Fruit fly (Drosophila melanogaster) whole organism, embryonic: ENCODE measurements around the gene cnir.

ENCODE experiments used
- Antp ChIP-seq: fragments of 200-800 bp; sonication (Bioruptor generic); optimal IDR thresholded peaks from 3 replicates; lab custom pipeline; 2016; ENCODE audit warnings: missing biosample characterization, missing genetic modification characterization
- CG10267 ChIP-seq: fragments of 200-800 bp; sonication (Bioruptor generic); optimal IDR thresholded peaks from 2 replicates; lab custom pipeline; 2018; ENCODE audit warnings: missing biosample characterization, mild to moderate bottlenecking, missing genetic modification characterization, moderate library complexity
- CG10565 ChIP-seq: fragments of 200-800 bp; sonication (Bioruptor generic); optimal IDR thresholded peaks from 3 replicates; lab custom pipeline; 2016; ENCODE audit warnings: missing biosample characterization, mild to moderate bottlenecking, missing genetic modification characterization
- CG11247 ChIP-seq: fragments of 200-800 bp; sonication (Bioruptor generic); IDR thresholded peaks from 2 replicates; pipeline ENCODE4 v1.3.6; 2022; ENCODE audit warnings: missing biosample characterization, missing genetic modification characterization
- CG11696 ChIP-seq: fragments of 200-800 bp; sonication (Bioruptor generic); IDR thresholded peaks from 2 replicates; pipeline ENCODE4 v1.3.6; 2022; ENCODE audit warnings: missing biosample characterization, missing genetic modification characterization
- CG14441 ChIP-seq: fragments of 200-800 bp; sonication (Bioruptor generic); IDR thresholded peaks from 2 replicates; pipeline ENCODE4 v1.3.6; 2022; ENCODE audit warnings: missing biosample characterization, missing genetic modification characterization
- CG14667 ChIP-seq: fragments of 200-800 bp; sonication (Bioruptor generic); IDR thresholded peaks from 2 replicates; pipeline ENCODE4 v1.3.6; 2022; ENCODE audit warnings: missing biosample characterization, missing genetic modification characterization
- CG14860 ChIP-seq: fragments of 200-800 bp; sonication (Bioruptor generic); IDR thresholded peaks from 3 replicates; pipeline ENCODE4 v1.3.6; 2022; ENCODE audit warnings: missing biosample characterization, missing genetic modification characterization; ENCODE audit not compliant: partially characterized antibody
- CG14965 ChIP-seq: fragments of 200-800 bp; sonication (Bioruptor generic); optimal IDR thresholded peaks from 2 replicates; lab custom pipeline; 2016; ENCODE audit warnings: missing biosample characterization, missing genetic modification characterization, borderline replicate concordance
- CG15514 ChIP-seq: fragments of 200-800 bp; sonication (Bioruptor generic); optimal IDR thresholded peaks from 3 replicates; lab custom pipeline; 2017; ENCODE audit warnings: missing biosample characterization, missing genetic modification characterization, mild to moderate bottlenecking, moderate library complexity, missing genetic modification reagents
- CG17385 ChIP-seq: fragments of 200-800 bp; sonication (Bioruptor generic); optimal IDR thresholded peaks from 3 replicates; lab custom pipeline; 2018; ENCODE audit warnings: missing biosample characterization, mild to moderate bottlenecking, missing genetic modification characterization
- CG17829 ChIP-seq: fragments of 200-800 bp; optimal IDR thresholded peaks from 2 replicates; lab custom pipeline; 2019; ENCODE audit warnings: missing biosample characterization, mild to moderate bottlenecking, missing genetic modification characterization, moderate library complexity
- CG18011 ChIP-seq: fragments of 200-800 bp; sonication (Bioruptor generic); optimal IDR thresholded peaks from 2 replicates; lab custom pipeline; 2017; ENCODE audit warnings: missing biosample characterization, missing genetic modification characterization, mild to moderate bottlenecking, moderate library complexity, missing genotype
- CG18262 ChIP-seq: fragments of 200-800 bp; optimal IDR thresholded peaks from 3 replicates; lab custom pipeline; 2019; ENCODE audit warnings: missing biosample characterization, mild to moderate bottlenecking, missing genetic modification characterization, moderate library complexity
- CG31365 ChIP-seq: fragments of 200-800 bp; sonication (Bioruptor generic); optimal IDR thresholded peaks from 2 replicates; lab custom pipeline; 2018; ENCODE audit warnings: missing biosample characterization, mild to moderate bottlenecking, missing genetic modification characterization
- CG8281 ChIP-seq: fragments of 200-800 bp; sonication (Bioruptor generic); optimal IDR thresholded peaks from 2 replicates; lab custom pipeline; 2018; ENCODE audit warnings: missing biosample characterization, mild to moderate bottlenecking, missing genetic modification characterization, moderate library complexity
- CG8478 ChIP-seq: fragments of >200 bp; optimal IDR thresholded peaks from 2 replicates; lab custom pipeline; 2018
- CG9437 ChIP-seq: fragments of 200-800 bp; sonication (Bioruptor generic); optimal IDR thresholded peaks from 2 replicates; lab custom pipeline; 2018; ENCODE audit warnings: missing biosample characterization, mild to moderate bottlenecking, missing genetic modification characterization
- CG9797 ChIP-seq: fragments of 200-800 bp; sonication (Bioruptor generic); optimal IDR thresholded peaks from 3 replicates; lab custom pipeline; 2018; ENCODE audit warnings: missing biosample characterization, mild to moderate bottlenecking, missing genetic modification characterization
- CG9932 ChIP-seq: fragments of 200-800 bp; sonication (Bioruptor generic); IDR thresholded peaks from 2 replicates; pipeline ENCODE4 v1.3.6; 2022; ENCODE audit warnings: missing biosample characterization, missing genetic modification characterization
- CTCF ChIP-seq: fragments of 200-800 bp; sonication (Bioruptor generic); optimal IDR thresholded peaks from 2 replicates; lab custom pipeline; 2017; ENCODE audit warnings: missing biosample characterization, mild to moderate bottlenecking, missing genetic modification characterization, moderate library complexity
- CoRest ChIP-seq: fragments of 200-800 bp; sonication (Bioruptor generic); optimal IDR thresholded peaks from 3 replicates; lab custom pipeline; 2018; ENCODE audit warnings: missing biosample characterization, mild to moderate bottlenecking, missing genetic modification characterization, moderate library complexity
- CrebB ChIP-seq: fragments of 200-800 bp; sonication (Bioruptor generic); optimal IDR thresholded peaks from 3 replicates; lab custom pipeline; 2018; ENCODE audit warnings: missing biosample characterization, mild to moderate bottlenecking, missing genetic modification characterization
- Elba2 ChIP-seq: fragments of 200-800 bp; sonication (Bioruptor generic); optimal IDR thresholded peaks from 3 replicates; lab custom pipeline; 2016; ENCODE audit warnings: missing biosample characterization, missing genetic modification characterization
- Ets97D ChIP-seq: fragments of 200-800 bp; sonication (Bioruptor generic); optimal IDR thresholded peaks from 3 replicates; lab custom pipeline; 2016; ENCODE audit warnings: missing biosample characterization, missing genetic modification characterization
- HLH3B ChIP-seq: fragments of 200-800 bp; sonication (Bioruptor generic); IDR thresholded peaks from 2 replicates; pipeline ENCODE4 v1.3.6; 2022; ENCODE audit warnings: missing biosample characterization, missing genetic modification characterization
- HLH54F ChIP-seq: fragments of 200-800 bp; sonication (Bioruptor generic); optimal IDR thresholded peaks from 3 replicates; lab custom pipeline; 2016; ENCODE audit warnings: missing biosample characterization, missing genetic modification characterization
- Oaz ChIP-seq: fragments of 200-800 bp; sonication (Bioruptor generic); IDR thresholded peaks from 2 replicates; pipeline ENCODE4 v1.3.6; 2022; ENCODE audit warnings: missing biosample characterization, missing genetic modification characterization
- Ptx1 ChIP-seq: fragments of 200-800 bp; sonication (Bioruptor generic); IDR thresholded peaks from 2 replicates; pipeline ENCODE4 v1.3.6; 2022; ENCODE audit warnings: missing biosample characterization, missing genetic modification characterization
- Rfx ChIP-seq: fragments of 200-800 bp; sonication (Bioruptor generic); IDR thresholded peaks from 2 replicates; pipeline ENCODE4 v1.3.6; 2022; ENCODE audit warnings: missing biosample characterization, missing genetic modification characterization
- Sox100B ChIP-seq: fragments of 200-800 bp; sonication (Bioruptor generic); optimal IDR thresholded peaks from 3 replicates; lab custom pipeline; 2018; ENCODE audit warnings: missing biosample characterization, mild to moderate bottlenecking, missing genetic modification characterization
- Xbp1 ChIP-seq: fragments of 200-800 bp; sonication (Bioruptor generic); optimal IDR thresholded peaks from 3 replicates; lab custom pipeline; 2016; ENCODE audit warnings: missing biosample characterization, mild to moderate bottlenecking, missing genetic modification characterization
- Xrp1 ChIP-seq: fragments of 200-800 bp; sonication (Bioruptor generic); IDR thresholded peaks from 2 replicates; pipeline ENCODE4 v1.3.6; 2022; ENCODE audit warnings: missing biosample characterization, missing genetic modification characterization
- bab2 ChIP-seq: fragments of 200-800 bp; sonication (Bioruptor generic); optimal IDR thresholded peaks from 2 replicates; lab custom pipeline; 2016; ENCODE audit warnings: missing biosample characterization, missing genetic modification characterization
- bcd ChIP-seq: fragments of 200-800 bp; sonication (Bioruptor generic); optimal IDR thresholded peaks from 2 replicates; lab custom pipeline; 2017; ENCODE audit warnings: missing biosample characterization, mild to moderate bottlenecking, missing genetic modification characterization
- cg ChIP-seq: fragments of 200-800 bp; sonication (Bioruptor generic); optimal IDR thresholded peaks from 3 replicates; lab custom pipeline; 2019; ENCODE audit warnings: missing biosample characterization, mild to moderate bottlenecking, missing genetic modification characterization, moderate library complexity
- chinmo ChIP-seq: fragments of 200-800 bp; sonication (Bioruptor generic); IDR thresholded peaks from 4 replicates; pipeline ENCODE4 v1.3.6; 2022; ENCODE audit warnings: missing biosample characterization, missing genetic modification characterization; ENCODE audit not compliant: partially characterized antibody
- ems ChIP-seq: fragments of 200-800 bp; sonication (Bioruptor generic); optimal IDR thresholded peaks from 3 replicates; lab custom pipeline; 2016; ENCODE audit warnings: missing biosample characterization, missing genetic modification characterization
- fd96Cb ChIP-seq: fragments of 200-800 bp; sonication (Bioruptor generic); optimal IDR thresholded peaks from 2 replicates; lab custom pipeline; 2018; ENCODE audit warnings: missing biosample characterization, mild to moderate bottlenecking, missing genetic modification characterization, moderate library complexity
- h ChIP-seq: fragments of >200 bp; optimal IDR thresholded peaks from 2 replicates; lab custom pipeline; 2017
- insv ChIP-seq, 2 experiments: fragments of 200-800 bp; sonication (Bioruptor generic); optimal IDR thresholded peaks; 3 replicates each; lab custom pipeline; 2016 to 2018; ENCODE audit warnings: missing biosample characterization in 2 of 2, missing genetic modification characterization in 2 of 2
- kah ChIP-seq: fragments of 200-800 bp; sonication (Bioruptor generic); optimal IDR thresholded peaks from 2 replicates; lab custom pipeline; 2018; ENCODE audit warnings: missing biosample characterization, mild to moderate bottlenecking, missing genetic modification characterization
- lmd ChIP-seq: fragments of 200-800 bp; sonication (Bioruptor generic); IDR thresholded peaks from 2 replicates; pipeline ENCODE4 v1.3.6; 2022; ENCODE audit warnings: missing biosample characterization, missing genetic modification characterization
- lola ChIP-seq, 3 experiments: fragments of >200 bp in 2 of 3; fragments of 200-800 bp in 1 of 3; sonication (Bioruptor generic) in 1 of 3; optimal IDR thresholded peaks; 2 replicates each; lab custom pipeline; 2017 to 2019; ENCODE audit warnings: missing biosample characterization in 3 of 3, missing genetic modification characterization in 3 of 3, mild to moderate bottlenecking in 1 of 3, moderate library complexity in 1 of 3
- maf-S ChIP-seq: fragments of 200-800 bp; sonication (Bioruptor generic); optimal IDR thresholded peaks from 2 replicates; lab custom pipeline; 2016; ENCODE audit warnings: missing biosample characterization, missing genetic modification characterization
- nerfin-1 ChIP-seq: fragments of 200-800 bp; sonication (Bioruptor generic); optimal IDR thresholded peaks from 3 replicates; lab custom pipeline; 2019; ENCODE audit warnings: missing biosample characterization, mild to moderate bottlenecking, missing genetic modification characterization, moderate library complexity
- odd ChIP-seq: fragments of 200-800 bp; sonication (Bioruptor generic); optimal IDR thresholded peaks from 2 replicates; lab custom pipeline; 2017; ENCODE audit warnings: missing biosample characterization, mild to moderate bottlenecking, missing genetic modification characterization
- pho ChIP-seq: fragments of 200-800 bp; sonication (Bioruptor generic); optimal IDR thresholded peaks from 2 replicates; lab custom pipeline; 2016; ENCODE audit warnings: missing biosample characterization, missing genetic modification characterization
- repo ChIP-seq: fragments of 200-800 bp; sonication (Bioruptor generic); optimal IDR thresholded peaks from 2 replicates; lab custom pipeline; 2016; ENCODE audit warnings: missing biosample characterization, missing genetic modification characterization
- salm ChIP-seq: fragments of 200-800 bp; sonication (Bioruptor generic); optimal IDR thresholded peaks from 2 replicates; lab custom pipeline; 2018; ENCODE audit warnings: missing biosample characterization, mild to moderate bottlenecking, missing genetic modification characterization
- sens ChIP-seq: fragments of 200-800 bp; sonication (Bioruptor generic); peaks from one replicate; lab custom pipeline; 2016; ENCODE audit warnings: missing biosample characterization, missing genetic modification characterization
- stc ChIP-seq: fragments of 200-800 bp; sonication (Bioruptor generic); IDR thresholded peaks from 2 replicates; pipeline ENCODE4 v1.3.6; 2022; ENCODE audit warnings: missing biosample characterization, missing genetic modification characterization
- z ChIP-seq: fragments of 200-800 bp; sonication (Bioruptor generic); IDR thresholded peaks from 3 replicates; pipeline ENCODE4 v1.3.6; 2022; ENCODE audit warnings: missing biosample characterization, missing genetic modification characterization

cnir gene

dm6 chr2L:3039774-3040173 lies at the start of gene cnir, which contains the start of gene CG17221 (continued):
- TF ChIP-seq CG11247 (GFP tag; lab: Robert Waterston, UW) (no peak), Sox100B (GFP tag; lab: Kevin White, UChicago) (peak; percentile 44), CTCF (GFP tag; lab: Kevin White, UChicago) (peak; percentile 42), Antp (GFP tag; lab: Kevin White, UChicago) (peak; percentile 69), repo (GFP tag; lab: Kevin White, UChicago) (peak; percentile 51), kah (GFP tag; lab: Kevin White, UChicago) (no peak), CG9932 (GFP tag; lab: Robert Waterston, UW) (peak; percentile 72), Ptx1 (GFP tag; lab: Robert Waterston, UW) (no peak), CG14667 (GFP tag; lab: Robert Waterston, UW) (no peak), CG31365 (peak; percentile 22), Xbp1 (peak; percentile 76), CG15514 (GFP tag; lab: Kevin White, UChicago) (peak; percentile 73), odd (GFP tag; lab: Kevin White, UChicago) (no peak), Oaz (no peak), stc (no peak), salm (peak; percentile 9), CG9437 (GFP tag; lab: Kevin White, UChicago) (peak; percentile 73), CG10267 (tag; lab: Kevin White, UChicago) (peak; percentile 97), Elba2 (GFP tag; lab: Kevin White, UChicago) (peak; percentile 76), z (GFP tag; lab: Robert Waterston, UW) (no peak), h (lab: Kevin White, UChicago) (no peak), pho (GFP tag; lab: Kevin White, UChicago) (peak; percentile 68), CG8281 (tag; lab: Kevin White, UChicago) (peak; percentile 21), HLH3B (GFP tag; lab: Robert Waterston, UW) (no peak), CG18262 (tag; lab: Kevin White, UChicago) (peak; percentile 55), maf-S (GFP tag; lab: Kevin White, UChicago) (peak; percentile 66), CoRest (tag; lab: Kevin White, UChicago) (peak; percentile 74), CG18011 (GFP tag; lab: Kevin White, UChicago) (peak; percentile 61), chinmo (GFP tag; lab: Robert Waterston, UW) (no peak), CG17829 (tag; lab: Kevin White, UChicago) (peak; percentile 68), Ets97D (peak; percentile 75), CG11696 (GFP tag; lab: Robert Waterston, UW) (no peak), CG17385 (peak; percentile 70), HLH54F (GFP tag; lab: Kevin White, UChicago) (peak; percentile 76), lola (GFP tag; optimal IDR thresholded peaks at IDR 0.05; lab: Kevin White, UChicago) (peak in 1 of 3 experiments; percentile 60), CrebB (tag; lab: Kevin White, UChicago) (peak; percentile 34), CG14860 (GFP tag; lab: Robert Waterston, UW) (no peak), sens (peak; percentile 93), bab2 (GFP tag; lab: Kevin White, UChicago) (peak; percentile 70), lmd (no peak), CG14965 (GFP tag; lab: Kevin White, UChicago) (no peak), Rfx (GFP tag; lab: Robert Waterston, UW) (peak; percentile 68), nerfin-1 (tag; lab: Kevin White, UChicago) (peak; percentile 58), Xrp1 (peak; percentile 53), CG10565 (no peak), insv (GFP tag; optimal IDR thresholded peaks at IDR 0.05; lab: Kevin White, UChicago) (peak in 1 of 2 experiments; percentile 63), fd96Cb (peak; percentile 42), cg (GFP tag; lab: Kevin White, UChicago) (no peak), bcd (GFP tag; lab: Kevin White, UChicago) (peak; percentile 51), CG9797 (GFP tag; lab: Kevin White, UChicago) (peak; percentile 27), CG8478 (lab: Kevin White, UChicago) (no peak), CG14441 (GFP tag; lab: Robert Waterston, UW) (0 out of 2 replicates have a peak, but pooled peaks have one; percentile 21), ems (GFP tag; lab: Kevin White, UChicago) (peak; percentile 67)
